Worm (Caenorhabditis elegans) whole organism, L1 larva: ENCODE measurements around the gene swd-2.2.

Experiments
- C04F5.9 ChIP-seq: sonication (generic microtip); optimal IDR thresholded peaks from 2 replicates; lab custom pipeline; 2016; ENCODE audit warnings: missing genetic modification characterization, missing compliant biosample characterization
- C16A3.4 ChIP-seq: fragments of 150-350 bp; optimal IDR thresholded peaks from 2 replicates; lab custom pipeline; 2014; ENCODE audit warnings: missing biosample characterization, missing genetic modification characterization
- F16B12.6 ChIP-seq: fragments of 150-350 bp; optimal IDR thresholded peaks from 2 replicates; lab custom pipeline; 2014; ENCODE audit warnings: missing biosample characterization, missing genetic modification characterization
- alr-1 ChIP-seq: fragments of 200-800 bp; sonication (Bioruptor generic); optimal IDR thresholded peaks from 2 replicates; lab custom pipeline; 2018; ENCODE audit warnings: borderline replicate concordance, mild to moderate bottlenecking, missing genetic modification characterization, missing compliant biosample characterization
- aly-2 ChIP-seq: fragments of 150-350 bp; optimal IDR thresholded peaks from 2 replicates; lab custom pipeline; 2014; ENCODE audit warnings: missing biosample characterization, missing genetic modification characterization
- blmp-1 ChIP-seq: fragments of 150-350 bp; optimal IDR thresholded peaks from 2 replicates; lab custom pipeline; 2014; ENCODE audit warnings: missing biosample characterization, missing genetic modification characterization
- ceh-8 ChIP-seq: fragments of 200-800 bp; sonication (Bioruptor generic); optimal IDR thresholded peaks from 2 replicates; lab custom pipeline; 2018; ENCODE audit warnings: mild to moderate bottlenecking, missing genetic modification characterization, moderate library complexity, missing compliant biosample characterization
- ceh-88 ChIP-seq: fragments of 200-800 bp; sonication (Bioruptor generic); IDR thresholded peaks from 2 replicates; pipeline ENCODE4 v1.3.6; 2022; ENCODE audit warnings: missing genetic modification characterization, missing compliant biosample characterization
- ces-1 ChIP-seq: fragments of 150-350 bp; optimal IDR thresholded peaks from 2 replicates; lab custom pipeline; 2014; ENCODE audit warnings: missing biosample characterization, missing genetic modification reagents, missing genetic modification characterization
- dpl-1 ChIP-seq, 3 experiments: fragments of 150-350 bp in 2 of 3; sonication (generic microtip) in 1 of 3; optimal IDR thresholded peaks; 2 replicates each; lab custom pipeline; 2014 to 2017; ENCODE audit warnings: missing biosample characterization in 3 of 3, missing genetic modification characterization in 3 of 3, missing genetic modification reagents in 3 of 3
- efl-1 ChIP-seq, 4 experiments: fragments of 150-350 bp; optimal IDR thresholded peaks in 3 of 4; peaks in 1 of 4; 1 replicate in 1 of 4; 2 replicates in 3 of 4; lab custom pipeline; 2014; ENCODE audit warnings: missing biosample characterization in 2 of 4, missing genetic modification characterization in 2 of 4, missing genetic modification reagents in 2 of 4
- efl-3 ChIP-seq: fragments of 200-800 bp; sonication (Bioruptor generic); optimal IDR thresholded peaks from 2 replicates; lab custom pipeline; 2018; ENCODE audit warnings: mild to moderate bottlenecking, missing genetic modification characterization, missing compliant biosample characterization
- egl-13 ChIP-seq: sonication (generic microtip); optimal IDR thresholded peaks from 2 replicates; lab custom pipeline; 2016; ENCODE audit warnings: missing genotype, missing genetic modification reagents, missing genetic modification characterization, missing compliant biosample characterization
- egl-27 ChIP-seq, 2 experiments: fragments of 150-350 bp in 1 of 2; sonication (generic microtip); optimal IDR thresholded peaks; 3 replicates each; lab custom pipeline; 2017 to 2018; ENCODE audit warnings: missing biosample characterization in 2 of 2, missing genetic modification characterization in 2 of 2, missing genetic modification reagents in 2 of 2
- elt-2 ChIP-seq: sonication (generic microtip); optimal IDR thresholded peaks from 2 replicates; lab custom pipeline; 2016; ENCODE audit warnings: missing genetic modification characterization, mild to moderate bottlenecking, inconsistent platforms, missing compliant biosample characterization, missing genetic modification reagents
- fkh-10 ChIP-seq: sonication (generic microtip); optimal IDR thresholded peaks from 2 replicates; lab custom pipeline; 2017; ENCODE audit warnings: missing biosample characterization, missing genetic modification reagents, missing genetic modification characterization
- fkh-8 ChIP-seq: sonication (generic microtip); optimal IDR thresholded peaks from 2 replicates; lab custom pipeline; 2016; ENCODE audit warnings: mild to moderate bottlenecking, missing genetic modification characterization, missing compliant biosample characterization
- hlh-17 ChIP-seq: fragments of 200-800 bp; sonication (Bioruptor generic); optimal IDR thresholded peaks from 2 replicates; lab custom pipeline; 2018; ENCODE audit warnings: missing genetic modification characterization, mild to moderate bottlenecking, missing compliant biosample characterization, moderate library complexity, borderline replicate concordance
- hlh-4 ChIP-seq: sonication (generic microtip); optimal IDR thresholded peaks from 2 replicates; lab custom pipeline; 2016; ENCODE audit warnings: mild to moderate bottlenecking, missing genetic modification characterization, missing compliant biosample characterization
- irx-1 ChIP-seq: sonication (generic microtip); optimal IDR thresholded peaks from 2 replicates; lab custom pipeline; 2016; ENCODE audit warnings: missing genetic modification characterization, missing compliant biosample characterization
- isw-1 ChIP-seq: fragments of 200-800 bp; sonication (Bioruptor generic); IDR thresholded peaks from 2 replicates; pipeline ENCODE4 v1.3.6; 2022; ENCODE audit warnings: missing genetic modification characterization, missing compliant biosample characterization
- lin-13 ChIP-seq: fragments of 150-350 bp; optimal IDR thresholded peaks from 2 replicates; lab custom pipeline; 2014; ENCODE audit warnings: missing biosample characterization, missing genetic modification reagents, missing genetic modification characterization
- lin-14 ChIP-seq: fragments of 200-800 bp; sonication (Bioruptor generic); optimal IDR thresholded peaks from 2 replicates; lab custom pipeline; 2018; ENCODE audit warnings: mild to moderate bottlenecking, missing genetic modification characterization, moderate library complexity, missing compliant biosample characterization
- lin-15B ChIP-seq: fragments of 150-350 bp; sonication (generic microtip); optimal IDR thresholded peaks from 3 replicates; lab custom pipeline; 2014; ENCODE audit warnings: missing biosample characterization, missing genetic modification characterization
- lin-35 ChIP-seq, 2 experiments: fragments of 150-350 bp; optimal IDR thresholded peaks; 2 replicates each; lab custom pipeline; 2014; ENCODE audit warnings: missing biosample characterization in 2 of 2, missing genetic modification characterization in 2 of 2, missing genetic modification reagents in 2 of 2
- lin-39 ChIP-seq: fragments of 150-350 bp; optimal IDR thresholded peaks from 2 replicates; lab custom pipeline; 2014; ENCODE audit warnings: missing biosample characterization, missing genetic modification reagents, missing genetic modification characterization
- mab-9 ChIP-seq: fragments of 200-800 bp; sonication (Bioruptor generic); IDR thresholded peaks from 2 replicates; pipeline ENCODE4 v1.3.6; 2022; ENCODE audit warnings: missing genetic modification reagents, missing genetic modification characterization, missing compliant biosample characterization
- mdl-1 ChIP-seq, 2 experiments: fragments of 150-350 bp; optimal IDR thresholded peaks; 2 replicates each; lab custom pipeline; 2014 to 2017; ENCODE audit warnings: missing biosample characterization in 2 of 2, missing genetic modification characterization in 2 of 2, inconsistent platforms in 1 of 2
- mef-2 ChIP-seq: fragments of 150-350 bp; optimal IDR thresholded peaks from 2 replicates; lab custom pipeline; 2014; ENCODE audit warnings: missing biosample characterization, missing genetic modification characterization
- mep-1 ChIP-seq: fragments of 150-350 bp; optimal IDR thresholded peaks from 2 replicates; lab custom pipeline; 2014; ENCODE audit warnings: missing biosample characterization, missing genetic modification characterization
- nhr-19 ChIP-seq: fragments of 200-800 bp; sonication (Bioruptor generic); conservative IDR thresholded peaks from 2 replicates; pipeline ENCODE4 v1.3.6; 2022; ENCODE audit warnings: missing genetic modification characterization, missing compliant biosample characterization
- nhr-20 ChIP-seq: sonication (generic microtip); optimal IDR thresholded peaks from 2 replicates; lab custom pipeline; 2016; ENCODE audit warnings: mild to moderate bottlenecking, missing genetic modification characterization, missing compliant biosample characterization
- nhr-237 ChIP-seq: fragments of 150-350 bp; optimal IDR thresholded peaks from 2 replicates; lab custom pipeline; 2014; ENCODE audit warnings: missing biosample characterization, missing genetic modification characterization
- nhr-71 ChIP-seq: sonication (generic microtip); optimal IDR thresholded peaks from 2 replicates; lab custom pipeline; 2016; ENCODE audit warnings: mild to moderate bottlenecking, missing genetic modification characterization, moderate library complexity, missing compliant biosample characterization
- nhr-84 ChIP-seq: sonication (generic microtip); optimal IDR thresholded peaks from 2 replicates; lab custom pipeline; 2017; ENCODE audit warnings: missing biosample characterization, missing genetic modification characterization
- nhr-90 ChIP-seq: sonication (generic microtip); optimal IDR thresholded peaks from 2 replicates; lab custom pipeline; 2016; ENCODE audit warnings: mild to moderate bottlenecking, missing genetic modification characterization, missing compliant biosample characterization; ENCODE audit not compliant: poor library complexity
- pag-3 ChIP-seq: sonication (generic microtip); optimal IDR thresholded peaks from 2 replicates; lab custom pipeline; 2017; ENCODE audit warnings: missing genetic modification characterization, mild to moderate bottlenecking, missing compliant biosample characterization, antibody characterized with exemption, borderline replicate concordance; ENCODE audit not compliant: insufficient read depth
- rnt-1 ChIP-seq: sonication (generic microtip); optimal IDR thresholded peaks from 2 replicates; lab custom pipeline; 2016; ENCODE audit warnings: mild to moderate bottlenecking, missing genetic modification characterization, moderate library complexity, missing compliant biosample characterization
- skn-1 ChIP-seq: fragments of 150-350 bp; optimal IDR thresholded peaks from 2 replicates; lab custom pipeline; 2014; ENCODE audit warnings: missing biosample characterization, missing genetic modification characterization
- sox-4 ChIP-seq: sonication (generic microtip); optimal IDR thresholded peaks from 2 replicates; lab custom pipeline; 2016; ENCODE audit warnings: missing genetic modification characterization, missing compliant biosample characterization
- swsn-7 ChIP-seq: sonication (generic microtip); optimal IDR thresholded peaks from 2 replicates; lab custom pipeline; 2016; ENCODE audit warnings: missing genetic modification characterization, missing compliant biosample characterization
- tbx-2 ChIP-seq: sonication (generic microtip); optimal IDR thresholded peaks from 2 replicates; lab custom pipeline; 2016; ENCODE audit warnings: missing genetic modification characterization, missing compliant biosample characterization
- tlp-1 ChIP-seq: fragments of 150-350 bp; optimal IDR thresholded peaks from 2 replicates; lab custom pipeline; 2014; ENCODE audit warnings: missing biosample characterization, missing genetic modification characterization
- unc-130 ChIP-seq: fragments of 150-350 bp; optimal IDR thresholded peaks from 2 replicates; lab custom pipeline; 2017; ENCODE audit warnings: missing biosample characterization, missing genetic modification characterization, inconsistent platforms
- unc-30 ChIP-seq: sonication (generic microtip); optimal IDR thresholded peaks from 2 replicates; lab custom pipeline; 2017; ENCODE audit warnings: missing biosample characterization, missing genetic modification characterization
- unc-62 ChIP-seq: fragments of 150-350 bp; optimal IDR thresholded peaks from 2 replicates; lab custom pipeline; 2014; ENCODE audit warnings: missing biosample characterization, missing genetic modification reagents, missing genetic modification characterization
- unc-98 ChIP-seq: fragments of 200-800 bp; sonication (Bioruptor generic); IDR thresholded peaks from 2 replicates; pipeline ENCODE4 v1.3.6; 2022; ENCODE audit warnings: missing genetic modification characterization, missing compliant biosample characterization
- xbp-1 ChIP-seq: sonication (generic microtip); optimal IDR thresholded peaks from 2 replicates; lab custom pipeline; 2016; ENCODE audit warnings: missing genetic modification characterization, missing compliant biosample characterization
- zag-1 ChIP-seq: fragments of 150-350 bp; optimal IDR thresholded peaks from 2 replicates; lab custom pipeline; 2014; ENCODE audit warnings: missing biosample characterization, missing genetic modification characterization
- zip-4 ChIP-seq: fragments of 200-800 bp; sonication (Bioruptor generic); optimal IDR thresholded peaks from 2 replicates; lab custom pipeline; 2018; ENCODE audit warnings: mild to moderate bottlenecking, missing genetic modification characterization, moderate library complexity, missing compliant biosample characterization
- ztf-11 ChIP-seq, 2 experiments: sonication (generic microtip); optimal IDR thresholded peaks; 2 replicates each; lab custom pipeline; 2016 to 2017; ENCODE audit warnings: missing genetic modification characterization in 2 of 2, missing biosample characterization in 1 of 2, missing compliant biosample characterization in 1 of 2

Gene swd-2.2

ce11 chrIV:7785506-7786065, 11.4 kb downstream of the swd-2.2 start, which contains the start of gene tag-322 (continued):
- peak; percentile 72 to 77 for TF ChIP-seq efl-1 (optimal IDR thresholded peaks at IDR 0.05; lab: Kevin White, UChicago)
- TF ChIP-seq efl-1 (GFP tag; optimal IDR thresholded peaks at IDR 0.05 in 1 of 2; lab: Kevin White, UChicago), result peak; percentile 69 to 96
- TF ChIP-seq mep-1 (tag; lab: Kevin White, UChicago), result peak; percentile 85
- no peak for TF ChIP-seq ces-1 (GFP tag; lab: Kevin White, UChicago)
- no peak for TF ChIP-seq lin-39 (tag; lab: Kevin White, UChicago)
- peak in 1 of 2 experiments; percentile 32 for TF ChIP-seq mdl-1 (tag; optimal IDR thresholded peaks at IDR 0.05; lab: Kevin White, UChicago)
- peak; percentile 76 for TF ChIP-seq nhr-20 (tag; lab: Kevin White, UChicago)
- TF ChIP-seq nhr-90 (tag; lab: Kevin White, UChicago), result peak; percentile 60
- no peak for TF ChIP-seq nhr-84 (tag; lab: Kevin White, UChicago)
- no peak for TF ChIP-seq zag-1 (tag; lab: Kevin White, UChicago)
- peak; percentile 20 for TF ChIP-seq unc-130 (tag; lab: Kevin White, UChicago)
- peak; percentile 79 for TF ChIP-seq xbp-1
- TF ChIP-seq sox-4 (tag; lab: Kevin White, UChicago), result peak; percentile 13
- no peak for TF ChIP-seq mab-9 (GFP tag; lab: Robert Waterston, UW)
- TF ChIP-seq ceh-8, result no peak
- no peak for TF ChIP-seq fkh-10 (GFP tag; lab: Kevin White, UChicago)
- TF ChIP-seq fkh-8 (tag; lab: Kevin White, UChicago), result peak; percentile 16
- no peak for TF ChIP-seq unc-62
- TF ChIP-seq efl-3 (GFP tag; lab: Kevin White, UChicago), result no peak
- TF ChIP-seq lin-35 (GFP tag; optimal IDR thresholded peaks at IDR 0.05; lab: Kevin White, UChicago), result peak; percentile 67 to 77
- peak; percentile 65 for TF ChIP-seq tbx-2 (tag; lab: Kevin White, UChicago)
- no peak for TF ChIP-seq egl-27 (tag; optimal IDR thresholded peaks at IDR 0.05; lab: Kevin White, UChicago)
- TF ChIP-seq lin-14 (GFP tag; lab: Kevin White, UChicago), result peak; percentile 75
- no peak for TF ChIP-seq unc-98 (GFP tag; lab: Robert Waterston, UW)
- no peak for TF ChIP-seq mef-2 (tag; lab: Kevin White, UChicago)
- peak; percentile 42 for TF ChIP-seq egl-13 (tag; lab: Kevin White, UChicago)
- peak in 1 of 2 experiments; percentile 30 for TF ChIP-seq ztf-11 (tag; optimal IDR thresholded peaks at IDR 0.05; lab: Kevin White, UChicago)
- no peak for TF ChIP-seq F16B12.6 (tag; lab: Kevin White, UChicago)
- TF ChIP-seq elt-2 (tag; lab: Kevin White, UChicago), result no peak
- no peak for TF ChIP-seq nhr-237 (tag; lab: Kevin White, UChicago)
- peak; percentile 53 to 74 (median 72) for TF ChIP-seq dpl-1 (GFP tag; optimal IDR thresholded peaks at IDR 0.05; lab: Kevin White, UChicago)
- TF ChIP-seq rnt-1, result peak; percentile 73
- TF ChIP-seq C16A3.4 (tag; lab: Kevin White, UChicago), result peak; percentile 70
- peak; percentile 76 for TF ChIP-seq lin-15B
- no peak for TF ChIP-seq unc-30
- no peak for TF ChIP-seq irx-1
- no peak for TF ChIP-seq C04F5.9 (tag; lab: Kevin White, UChicago)
- no peak for TF ChIP-seq pag-3 (tag; lab: Kevin White, UChicago)
- no peak for TF ChIP-seq zip-4 (GFP tag; lab: Kevin White, UChicago)
- peak; percentile 62 for TF ChIP-seq nhr-19 (GFP tag; lab: Robert Waterston, UW)
- TF ChIP-seq isw-1 (GFP tag; lab: Robert Waterston, UW), result peak; percentile 15; the same call in 1 of the 2 replicates
- TF ChIP-seq tlp-1, result no peak
- no peak for TF ChIP-seq aly-2
- TF ChIP-seq alr-1 (tag; lab: Kevin White, UChicago), result no peak
- TF ChIP-seq hlh-17, result no peak
- no peak for TF ChIP-seq lin-13
- peak; percentile 51 for TF ChIP-seq blmp-1
- TF ChIP-seq skn-1 (tag; lab: Kevin White, UChicago), result peak; percentile 68
- peak; percentile 80 for TF ChIP-seq swsn-7 (tag; lab: Kevin White, UChicago)
- TF ChIP-seq nhr-71, result peak; percentile 85
- no peak for TF ChIP-seq ceh-88
- TF ChIP-seq hlh-4 (tag; lab: Kevin White, UChicago), result no peak
